Fruit fly (Drosophila melanogaster): ENCODE results near the gene CG11249.

- TF ChIP-seq Dll (optimal IDR thresholded peaks at IDR 0.05) (no peak), CG8478 (optimal IDR thresholded peaks at IDR 0.05) (no peak)
Measured at dm6 chr3L:21706144-21706926, 34.4 kb downstream of the CG11249 start, which contains the start of gene CG32447.

Measured in whole organism.